Worm (Caenorhabditis elegans): ENCODE results near the gene pxf-1.
A peak's percentile ranks its signal among the peaks of the same experiment; 100 is the strongest.

pxf-1 gene

ce11 chrIV:10177779-10178178 is 3.6 kb upstream of the pxf-1 start, which contains the start of gene mspn-1:
Gene mspn-1, plus strand, starts transcription at chrIV:10177968.
- no peak for TF ChIP-seq alr-1 (tag; optimal IDR thresholded peaks at IDR 0.05)

ce11 chrIV:10176252-10176730 is 2.1 kb upstream of the pxf-1 start, which contains the start of gene rack-1:
Gene rack-1, plus strand, starts transcription at chrIV:10176680.
- TF ChIP-seq lin-11 (tag; optimal IDR thresholded peaks at IDR 0.05): peak; percentile 6
- TF ChIP-seq egl-27 (tag; optimal IDR thresholded peaks at IDR 0.05): peak; percentile 12
- TF ChIP-seq ceh-16 (tag; optimal IDR thresholded peaks at IDR 0.05): peak; percentile 47
- peak; percentile 60 for TF ChIP-seq nhr-129 (tag; optimal IDR thresholded peaks at IDR 0.05)
- TF ChIP-seq nhr-21 (tag; optimal IDR thresholded peaks at IDR 0.05): peak; percentile 27
- TF ChIP-seq F13H6.1 (tag; optimal IDR thresholded peaks at IDR 0.05): peak; percentile 34
- TF ChIP-seq lsy-2 (tag; optimal IDR thresholded peaks at IDR 0.05): peak; percentile 38 to 82
- peak; percentile 33 for TF ChIP-seq lin-13 (GFP tag; optimal IDR thresholded peaks at IDR 0.05)
- no peak for TF ChIP-seq ztf-1 (GFP tag; conservative IDR thresholded peaks at IDR 0.05)
- TF ChIP-seq dmd-4 (tag; optimal IDR thresholded peaks at IDR 0.05): no peak
- TF ChIP-seq gmeb-1 (tag; optimal IDR thresholded peaks at IDR 0.05): peak; percentile 63
- peak; percentile 23 for TF ChIP-seq fos-1 (tag; optimal IDR thresholded peaks at IDR 0.05)
- no peak for TF ChIP-seq snpc-4 (tag; optimal IDR thresholded peaks at IDR 0.05)
- TF ChIP-seq lin-39 (tag; optimal IDR thresholded peaks at IDR 0.05): no peak
- TF ChIP-seq crh-2 (tag; optimal IDR thresholded peaks at IDR 0.05): peak; percentile 79
- peak; percentile 66 for TF ChIP-seq C34F6.9 (tag; optimal IDR thresholded peaks at IDR 0.05)
- TF ChIP-seq sma-3 (GFP tag; optimal IDR thresholded peaks at IDR 0.05): peak; percentile 35
- TF ChIP-seq nhr-25 (tag; optimal IDR thresholded peaks at IDR 0.05): peak; percentile 34
- no peak for TF ChIP-seq sma-9 (GFP tag; optimal IDR thresholded peaks at IDR 0.05)
- no peak for TF ChIP-seq sma-9 (tag; optimal IDR thresholded peaks at IDR 0.05)
- peak; percentile 83 for TF ChIP-seq unc-55 (GFP tag; optimal IDR thresholded peaks at IDR 0.05)

DNA sequence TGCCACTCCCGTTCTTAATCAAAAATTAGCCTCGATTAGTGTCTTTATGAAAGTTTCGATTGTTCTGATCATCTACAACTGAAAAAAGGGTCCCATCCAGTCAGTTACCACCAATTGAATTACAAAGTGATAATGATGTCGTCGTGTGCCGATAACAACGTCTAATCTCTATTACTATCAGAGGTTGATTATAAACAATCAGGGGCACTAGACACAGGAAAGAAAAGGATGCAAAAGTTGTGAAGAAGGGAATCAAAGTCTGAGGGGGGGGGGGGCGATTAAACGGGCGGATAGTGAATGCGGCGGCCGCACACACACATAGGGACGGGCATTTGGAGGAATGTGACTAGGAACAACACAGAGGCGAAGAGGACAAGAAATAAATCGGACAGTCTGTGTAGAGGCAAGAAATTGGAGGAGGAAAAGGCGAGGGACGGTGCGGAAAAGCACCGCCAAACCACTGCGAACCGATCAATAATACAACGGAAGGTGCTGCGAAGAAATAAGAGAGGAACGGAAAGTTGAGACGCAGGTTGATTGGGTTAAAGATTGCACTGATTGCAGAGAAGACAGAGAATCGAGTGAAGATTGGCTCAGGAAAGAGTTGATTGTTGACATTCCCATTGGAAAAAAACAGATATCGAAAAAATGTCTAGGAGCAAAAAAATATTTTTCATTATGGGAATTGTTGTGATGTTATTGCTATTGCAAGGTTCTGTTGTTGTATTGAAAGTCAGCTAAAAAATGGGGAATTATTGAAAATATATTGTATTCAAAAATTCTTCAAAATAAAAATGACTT is 991 bp upstream of the pxf-1 start:
- TF ChIP-seq C34F6.9 (tag; optimal IDR thresholded peaks at IDR 0.05): peak; percentile 15
- TF ChIP-seq elt-3 (tag; optimal IDR thresholded peaks at IDR 0.05): no peak
- no peak for TF ChIP-seq sma-9 (GFP tag; optimal IDR thresholded peaks at IDR 0.05)
- TF ChIP-seq sma-9 (tag; optimal IDR thresholded peaks at IDR 0.05): no peak
- TF ChIP-seq unc-62 (GFP tag; optimal IDR thresholded peaks at IDR 0.05): no peak
- no peak for TF ChIP-seq dmd-4 (tag; optimal IDR thresholded peaks at IDR 0.05)
- no peak for TF ChIP-seq nhr-12 (tag; optimal IDR thresholded peaks at IDR 0.05)
- TF ChIP-seq ZK546.5 (tag; optimal IDR thresholded peaks at IDR 0.05): no peak
- peak in 1 of 2 experiments; percentile 16 for TF ChIP-seq lsy-2 (tag; optimal IDR thresholded peaks at IDR 0.05)
- TF ChIP-seq Y55F3AM.14 (GFP tag; optimal IDR thresholded peaks at IDR 0.05): no peak
- no peak for TF ChIP-seq gmeb-1 (tag; optimal IDR thresholded peaks at IDR 0.05)
- peak; percentile 4 for TF ChIP-seq F13H6.1 (tag; optimal IDR thresholded peaks at IDR 0.05)
- no peak for TF ChIP-seq fos-1 (tag; optimal IDR thresholded peaks at IDR 0.05)
- peak; percentile 42 for TF ChIP-seq peb-1 (tag; optimal IDR thresholded peaks at IDR 0.05)
- no peak for TF ChIP-seq lin-11 (tag; optimal IDR thresholded peaks at IDR 0.05)
- no peak for TF ChIP-seq unc-55 (GFP tag; optimal IDR thresholded peaks at IDR 0.05)
- peak; percentile 12 for TF ChIP-seq sem-4 (tag; optimal IDR thresholded peaks at IDR 0.05)
- no peak for TF ChIP-seq crh-2 (tag; optimal IDR thresholded peaks at IDR 0.05)
- TF ChIP-seq nhr-10 (tag; optimal IDR thresholded peaks at IDR 0.05): no peak
- no peak for TF ChIP-seq zag-1 (tag; optimal IDR thresholded peaks at IDR 0.05)
- TF ChIP-seq ztf-1 (GFP tag; conservative IDR thresholded peaks at IDR 0.05): no peak
- TF ChIP-seq mab-5 (tag; optimal IDR thresholded peaks at IDR 0.05): no peak

ce11 chrIV:10170808-10171207 is 3.3 kb downstream of the pxf-1 start:
- TF ChIP-seq mdl-1 (tag; optimal IDR thresholded peaks at IDR 0.05) (no peak), zag-1 (tag; optimal IDR thresholded peaks at IDR 0.05) (peak; percentile 34), nhr-12 (tag; optimal IDR thresholded peaks at IDR 0.05) (no peak)

ce11 chrIV:10164086-10164485 is 10.1 kb downstream of the pxf-1 start:
- no peak for TF ChIP-seq blmp-1 (tag; optimal IDR thresholded peaks at IDR 0.05; ENCODE audit: insufficient read depth)
- no peak for TF ChIP-seq egl-27 (tag; optimal IDR thresholded peaks at IDR 0.05)
- TF ChIP-seq sma-3 (GFP tag; optimal IDR thresholded peaks at IDR 0.05): no peak
- TF ChIP-seq nhr-21 (tag; optimal IDR thresholded peaks at IDR 0.05): no peak
- no peak for TF ChIP-seq nhr-6 (tag; optimal IDR thresholded peaks at IDR 0.05)
- TF ChIP-seq nhr-23 (tag; optimal IDR thresholded peaks at IDR 0.05): no peak
- no peak for TF ChIP-seq fos-1 (tag; optimal IDR thresholded peaks at IDR 0.05)
- TF ChIP-seq nhr-77 (tag; optimal IDR thresholded peaks at IDR 0.05): no peak
- no peak for TF ChIP-seq ztf-4 (tag; optimal IDR thresholded peaks at IDR 0.05)
- TF ChIP-seq snpc-4 (tag; optimal IDR thresholded peaks at IDR 0.05): no peak
